Worm (Caenorhabditis elegans) whole organism, midembryonic: ENCODE results near the gene F21C10.13.

Experiments used
- T22C8.4 ChIP-seq: fragments of 200-800 bp; sonication (Bioruptor generic); IDR thresholded peaks from 2 replicates; pipeline ENCODE4 v1.3.6; 2022; ENCODE audit warnings: missing genetic modification characterization, missing compliant biosample characterization
- cog-1 ChIP-seq: sonication (generic microtip); optimal IDR thresholded peaks from 2 replicates; lab custom pipeline; 2016; ENCODE audit warnings: missing genetic modification characterization, missing compliant biosample characterization
- flt-1 ChIP-seq: fragments of 200-800 bp; sonication (Bioruptor generic); IDR thresholded peaks from 2 replicates; pipeline ENCODE4 v1.3.6; 2022; ENCODE audit warnings: missing genetic modification characterization, missing compliant biosample characterization
- klf-2 ChIP-seq: fragments of 200-800 bp; sonication (Bioruptor generic); conservative IDR thresholded peaks from 2 replicates; pipeline ENCODE4 v1.3.6; 2022; ENCODE audit warnings: missing genetic modification reagents, missing genetic modification characterization, missing compliant biosample characterization
- med-1 ChIP-seq: sonication (generic microtip); optimal IDR thresholded peaks from 2 replicates; lab custom pipeline; 2017; ENCODE audit warnings: missing genetic modification characterization, mild to moderate bottlenecking, missing compliant biosample characterization, antibody characterized with exemption, missing genetic modification reagents; ENCODE audit not compliant: insufficient read depth
- ref-1 ChIP-seq: fragments of 200-800 bp; sonication (Bioruptor generic); conservative IDR thresholded peaks from 2 replicates; pipeline ENCODE4 v1.3.6; 2022; ENCODE audit warnings: missing genetic modification reagents, missing genetic modification characterization, missing compliant biosample characterization
- tab-1 ChIP-seq: fragments of 200-800 bp; sonication (Bioruptor generic); IDR thresholded peaks from 2 replicates; pipeline ENCODE4 v1.3.6; 2022; ENCODE audit warnings: missing genetic modification characterization, missing compliant biosample characterization
- ztf-23 ChIP-seq: fragments of 200-800 bp; sonication (Bioruptor generic); IDR thresholded peaks from 2 replicates; pipeline ENCODE4 v1.3.6; 2022; ENCODE audit warnings: missing genetic modification reagents, missing genetic modification characterization, missing compliant biosample characterization
- ztf-29 ChIP-seq: fragments of 200-800 bp; sonication (Bioruptor generic); IDR thresholded peaks from 2 replicates; pipeline ENCODE4 v1.3.6; 2022; ENCODE audit warnings: missing genetic modification reagents, missing genetic modification characterization, missing compliant biosample characterization

Gene F21C10.13

DNA sequence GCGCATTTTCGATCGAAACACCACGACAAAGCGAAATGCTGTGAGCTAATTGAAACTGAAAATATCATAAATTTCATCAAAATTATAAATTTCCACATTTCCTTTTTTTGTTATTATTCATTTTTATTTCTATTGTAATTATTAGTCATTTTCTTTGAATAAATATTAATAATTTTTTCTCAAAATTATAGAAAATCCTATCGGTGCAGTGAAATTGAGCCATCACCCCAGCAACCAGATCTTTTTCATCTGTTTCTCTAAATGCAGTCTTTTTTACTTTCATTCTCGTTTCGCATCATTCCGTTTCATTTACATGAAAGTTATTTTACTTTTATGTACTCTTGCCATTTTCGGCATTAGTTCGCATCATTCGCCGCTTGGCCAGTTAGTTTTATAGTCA lies at the start of gene F21C10.13:
Gene F21C10.13, plus strand, starts transcription at position 301 of the 400 bp plus-strand sequence.
- TF ChIP-seq ref-1 (no peak), T22C8.4 (no peak), cog-1 (no peak), flt-1 (GFP tag; lab: Robert Waterston, UW) (no peak), ztf-29 (GFP tag; lab: Robert Waterston, UW) (no peak), med-1 (no peak), tab-1 (GFP tag; lab: Robert Waterston, UW) (no peak), ztf-23 (GFP tag; lab: Robert Waterston, UW) (no peak), klf-2 (GFP tag; lab: Robert Waterston, UW) (no peak)

DNA sequence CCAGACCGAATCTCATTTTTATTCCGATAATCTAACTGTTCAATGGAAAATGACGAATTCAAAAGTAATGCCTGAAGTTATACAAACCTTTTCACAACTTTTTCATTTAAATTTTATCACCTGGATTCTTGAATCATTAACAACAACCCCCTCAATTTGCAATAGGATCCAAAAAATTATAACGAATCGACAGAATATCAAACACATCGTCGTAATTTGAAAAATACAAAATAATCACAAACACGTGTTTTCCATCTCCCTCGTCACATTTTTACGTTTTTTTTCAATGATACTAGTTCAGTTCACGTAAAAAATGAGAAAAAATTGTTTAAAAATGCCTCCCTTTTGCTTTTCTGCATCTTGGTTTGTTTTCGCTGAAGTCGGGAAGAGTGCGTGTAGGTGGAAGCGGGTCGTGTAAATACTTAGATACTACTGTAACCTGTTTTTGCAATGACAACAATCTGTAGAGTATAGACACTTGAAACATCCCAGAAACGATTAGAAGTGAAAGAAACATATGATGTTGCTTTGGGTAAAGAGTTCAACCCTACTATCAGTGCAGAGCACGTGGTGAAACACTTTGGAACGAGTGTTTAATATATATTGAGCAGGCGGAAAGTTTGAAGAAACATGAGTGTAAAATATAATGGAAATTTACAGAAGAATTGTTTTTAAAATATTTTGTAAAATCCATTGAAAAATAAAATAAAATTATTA lies 48.6 kb upstream of the F21C10.13 start, which contains the start of gene oac-50:
Gene oac-50, minus strand, starts transcription at position 219 of the 717 bp plus-strand sequence.
- TF ChIP-seq ztf-23 (GFP tag; lab: Robert Waterston, UW) (no peak), ztf-29 (GFP tag; lab: Robert Waterston, UW) (no peak), med-1 (no peak), tab-1 (GFP tag; lab: Robert Waterston, UW) (no peak)

ce11 chrV:9074360-9074834 lies 47.7 kb upstream of the F21C10.13 start:
- TF ChIP-seq ref-1: no peak
- TF ChIP-seq ztf-29 (GFP tag; lab: Robert Waterston, UW): no peak
- no peak for TF ChIP-seq flt-1 (GFP tag; lab: Robert Waterston, UW)
- TF ChIP-seq cog-1: no peak
- TF ChIP-seq tab-1 (GFP tag; lab: Robert Waterston, UW): no peak
- TF ChIP-seq T22C8.4: no peak
- no peak for TF ChIP-seq med-1
- TF ChIP-seq ztf-23 (GFP tag; lab: Robert Waterston, UW): no peak
- no peak for TF ChIP-seq klf-2 (GFP tag; lab: Robert Waterston, UW)

ce11 chrV:9075827-9076226 lies 46.3 kb upstream of the F21C10.13 start:
- TF ChIP-seq tab-1 (GFP tag; lab: Robert Waterston, UW): no peak
- no peak for TF ChIP-seq klf-2 (GFP tag; lab: Robert Waterston, UW)

- TF ChIP-seq med-1 (no peak), T22C8.4 (no peak), tab-1 (GFP tag; lab: Robert Waterston, UW) (no peak), ztf-23 (GFP tag; lab: Robert Waterston, UW) (no peak), ztf-29 (GFP tag; lab: Robert Waterston, UW) (no peak)
Observed at ce11 chrV:9076273-9076672, 45.8 kb upstream of the F21C10.13 start, which contains the start of gene T27E4.7. Gene T27E4.7 (minus strand): TSS chrV:9076322.

- TF ChIP-seq ztf-29 (GFP tag; lab: Robert Waterston, UW) (no peak), ref-1 (no peak), ztf-23 (GFP tag; lab: Robert Waterston, UW) (no peak)
Observed at ce11 chrV:9078067-9078581, 44.0 kb upstream of the F21C10.13 start.

DNA sequence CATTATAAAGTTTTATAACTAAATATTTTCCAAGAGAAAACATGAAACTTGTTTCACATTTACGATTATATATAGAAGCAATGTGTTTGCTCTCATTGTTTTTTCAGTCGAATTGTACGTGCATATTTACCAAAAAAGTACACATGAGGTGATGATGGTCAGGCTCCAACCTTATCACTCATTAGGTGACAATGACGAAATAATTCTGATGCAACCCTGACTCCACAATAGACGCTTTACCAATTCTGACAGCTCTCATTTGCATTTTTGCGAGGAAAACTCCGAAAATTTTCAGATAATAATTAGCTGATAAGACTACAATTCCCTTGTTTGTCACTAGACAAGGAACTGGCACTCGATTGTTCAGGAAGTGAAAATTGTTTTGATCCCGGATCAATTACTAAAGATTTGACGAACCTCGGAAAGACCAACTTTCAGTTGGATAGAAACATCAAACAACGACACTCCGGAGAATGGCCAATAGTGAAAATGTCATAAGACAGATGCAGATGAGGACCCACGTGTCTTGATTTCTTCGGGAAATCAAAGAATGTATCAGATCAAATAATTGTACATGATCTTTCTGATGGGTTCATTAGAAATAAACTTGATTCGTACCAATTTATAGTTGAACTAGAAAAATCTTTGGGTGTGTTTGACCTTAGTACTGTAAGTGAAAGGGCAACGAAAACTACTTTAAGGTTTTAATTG lies 43.1 kb upstream of the F21C10.13 start:
- TF ChIP-seq tab-1 (GFP tag; lab: Robert Waterston, UW) (no peak), ref-1 (no peak), med-1 (no peak)

- TF ChIP-seq ztf-23 (GFP tag; lab: Robert Waterston, UW) (no peak), med-1 (no peak), tab-1 (GFP tag; lab: Robert Waterston, UW) (no peak), flt-1 (GFP tag; lab: Robert Waterston, UW) (no peak), cog-1 (no peak), klf-2 (GFP tag; lab: Robert Waterston, UW) (no peak), ztf-29 (GFP tag; lab: Robert Waterston, UW) (no peak), ref-1 (no peak), T22C8.4 (no peak)
Observed at ce11 chrV:9079965-9080432, 42.1 kb upstream of the F21C10.13 start.

DNA sequence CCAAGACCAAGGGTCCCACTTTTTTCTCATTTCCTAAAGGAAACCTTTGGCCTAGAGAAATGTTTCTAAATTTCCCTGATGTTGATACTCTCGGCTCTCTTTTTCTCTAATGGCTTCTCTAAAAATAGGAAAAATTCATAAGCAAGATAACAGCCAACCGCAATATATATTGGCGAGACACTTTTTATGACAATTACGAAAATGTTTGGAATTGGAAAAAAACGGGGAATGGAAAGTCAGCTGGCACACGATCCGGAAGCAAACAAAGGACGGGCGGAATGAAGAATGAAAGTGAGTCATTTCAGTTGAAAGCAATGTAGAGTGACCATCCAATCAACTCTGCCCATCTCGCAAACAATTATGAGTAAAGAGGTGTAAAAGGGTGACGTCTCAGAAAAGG lies 40.7 kb upstream of the F21C10.13 start:
- no peak for TF ChIP-seq cog-1
- TF ChIP-seq ztf-23 (GFP tag; lab: Robert Waterston, UW): no peak
- no peak for TF ChIP-seq flt-1 (GFP tag; lab: Robert Waterston, UW)
- no peak for TF ChIP-seq ref-1
- TF ChIP-seq klf-2 (GFP tag; lab: Robert Waterston, UW): no peak
- TF ChIP-seq ztf-29 (GFP tag; lab: Robert Waterston, UW): no peak
- TF ChIP-seq tab-1 (GFP tag; lab: Robert Waterston, UW): no peak
- TF ChIP-seq med-1: no peak
- TF ChIP-seq T22C8.4: no peak

DNA sequence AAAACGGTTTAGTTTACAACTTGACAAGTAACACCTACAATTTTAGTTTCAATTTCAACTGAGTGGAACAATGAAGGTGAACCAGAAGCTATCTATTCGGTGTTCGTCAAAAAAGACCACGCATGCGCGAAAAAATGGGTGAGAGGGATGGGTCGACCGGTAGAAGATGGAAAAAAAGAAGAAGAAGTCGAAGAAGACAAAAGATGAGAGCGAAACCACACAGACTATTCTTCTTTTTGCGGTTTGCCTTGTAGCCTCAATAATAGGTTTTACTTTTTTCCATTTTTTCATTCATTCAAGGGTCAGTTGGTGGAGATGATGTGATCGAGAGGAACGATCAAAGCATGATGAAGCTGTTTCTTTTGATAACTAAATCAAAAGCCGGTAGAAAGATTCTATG lies 39.8 kb upstream of the F21C10.13 start:
- TF ChIP-seq ztf-29 (GFP tag; lab: Robert Waterston, UW): no peak
- TF ChIP-seq ref-1: no peak
- no peak for TF ChIP-seq T22C8.4
- TF ChIP-seq cog-1: no peak
- no peak for TF ChIP-seq klf-2 (GFP tag; lab: Robert Waterston, UW)
- TF ChIP-seq med-1: no peak
- no peak for TF ChIP-seq ztf-23 (GFP tag; lab: Robert Waterston, UW)
- TF ChIP-seq flt-1 (GFP tag; lab: Robert Waterston, UW): no peak
- TF ChIP-seq tab-1 (GFP tag; lab: Robert Waterston, UW): no peak
